Worm (Caenorhabditis elegans) whole organism, mixed stage, embryonic: ENCODE measurements around the gene scav-4.

Experiments
- M03D4.4 ChIP-seq: sonication (generic microtip); optimal IDR thresholded peaks from 2 replicates; lab custom pipeline; 2017; ENCODE audit warnings: mild to moderate bottlenecking, missing genetic modification characterization, missing compliant biosample characterization
- bed-3 ChIP-seq: fragments of 200-800 bp; sonication (Bioruptor generic); optimal IDR thresholded peaks from 3 replicates; lab custom pipeline; 2018; ENCODE audit warnings: mild to moderate bottlenecking, missing genetic modification characterization, moderate library complexity, missing compliant biosample characterization
- ceh-39 ChIP-seq: fragments of 150-350 bp; optimal IDR thresholded peaks from 2 replicates; lab custom pipeline; 2014; ENCODE audit warnings: missing biosample characterization, missing genetic modification characterization
- ceh-43 ChIP-seq: fragments of 200-800 bp; sonication (Bioruptor generic); optimal IDR thresholded peaks from 2 replicates; lab custom pipeline; 2018; ENCODE audit warnings: mild to moderate bottlenecking, missing genetic modification characterization, moderate library complexity, missing compliant biosample characterization
- ces-1 ChIP-seq: fragments of 150-350 bp; optimal IDR thresholded peaks from 2 replicates; lab custom pipeline; 2014; ENCODE audit warnings: missing biosample characterization, missing genetic modification reagents, missing genetic modification characterization
- drap-1 ChIP-seq: fragments of 200-800 bp; sonication (Bioruptor generic); optimal IDR thresholded peaks from 3 replicates; lab custom pipeline; 2018; ENCODE audit warnings: mild to moderate bottlenecking, missing genetic modification characterization, missing compliant biosample characterization
- elt-1 ChIP-seq: sonication (generic microtip); optimal IDR thresholded peaks from 2 replicates; lab custom pipeline; 2017; ENCODE audit warnings: missing genetic modification characterization, mild to moderate bottlenecking, missing compliant biosample characterization, antibody characterized with exemption, moderate library complexity, borderline replicate concordance; ENCODE audit not compliant: insufficient read depth
- elt-3 ChIP-seq: fragments of 150-350 bp; optimal IDR thresholded peaks from 2 replicates; lab custom pipeline; 2014; ENCODE audit warnings: missing biosample characterization, missing genetic modification characterization
- hlh-1 ChIP-seq: fragments of 150-350 bp; optimal IDR thresholded peaks from 2 replicates; lab custom pipeline; 2014; ENCODE audit warnings: missing biosample characterization, missing genetic modification reagents, missing genetic modification characterization
- mep-1 ChIP-seq: fragments of 150-350 bp; optimal IDR thresholded peaks from 2 replicates; lab custom pipeline; 2017; ENCODE audit warnings: missing biosample characterization, missing genetic modification reagents, missing genetic modification characterization, inconsistent platforms
- nhr-12 ChIP-seq: fragments of 150-350 bp; optimal IDR thresholded peaks from 2 replicates; lab custom pipeline; 2014; ENCODE audit warnings: missing biosample characterization, missing genetic modification characterization
- nhr-237 ChIP-seq: fragments of 150-350 bp; optimal IDR thresholded peaks from 2 replicates; lab custom pipeline; 2014; ENCODE audit warnings: missing biosample characterization, missing genetic modification characterization
- nhr-76 ChIP-seq: sonication (generic microtip); optimal IDR thresholded peaks from 2 replicates; lab custom pipeline; 2017; ENCODE audit warnings: missing biosample characterization, missing genetic modification characterization
- snpc-4 ChIP-seq: fragments of 150-350 bp; optimal IDR thresholded peaks from 2 replicates; lab custom pipeline; 2014; ENCODE audit warnings: missing biosample characterization, missing genetic modification characterization
- sptf-1 ChIP-seq: sonication (generic microtip); optimal IDR thresholded peaks from 2 replicates; lab custom pipeline; 2017; ENCODE audit warnings: mild to moderate bottlenecking, missing genetic modification characterization, moderate library complexity, missing compliant biosample characterization
- tbx-8 ChIP-seq: fragments of 200-800 bp; sonication (Bioruptor generic); optimal IDR thresholded peaks from 2 replicates; lab custom pipeline; 2018; ENCODE audit warnings: mild to moderate bottlenecking, missing genetic modification characterization, moderate library complexity, missing compliant biosample characterization
- unc-120 ChIP-seq: sonication (generic microtip); optimal IDR thresholded peaks from 2 replicates; lab custom pipeline; 2017; ENCODE audit warnings: missing genetic modification characterization, missing compliant biosample characterization; ENCODE audit not compliant: poor library complexity, severe bottlenecking

The scav-4 gene

DNA sequence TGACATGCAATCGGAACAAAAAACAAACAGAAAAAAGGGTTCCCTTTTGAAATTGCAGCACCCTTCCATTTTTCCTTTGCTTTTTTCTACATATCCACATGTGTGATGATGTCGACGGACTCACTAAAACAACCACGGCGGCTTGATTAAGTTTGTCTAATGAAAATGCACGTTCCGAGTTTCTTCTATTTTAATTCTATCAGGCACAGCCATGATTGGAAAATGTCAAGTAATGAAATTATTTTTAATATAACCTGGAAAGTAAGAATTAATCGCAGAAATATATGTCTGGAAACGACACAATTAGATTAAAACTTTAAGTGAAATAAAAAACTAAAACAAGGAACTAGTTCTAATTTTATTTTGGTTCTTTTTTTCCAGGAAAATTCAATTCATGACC lies 52.3 kb downstream of the scav-4 start:
- TF ChIP-seq ces-1 (peak; percentile 50), elt-3 (no peak)

DNA sequence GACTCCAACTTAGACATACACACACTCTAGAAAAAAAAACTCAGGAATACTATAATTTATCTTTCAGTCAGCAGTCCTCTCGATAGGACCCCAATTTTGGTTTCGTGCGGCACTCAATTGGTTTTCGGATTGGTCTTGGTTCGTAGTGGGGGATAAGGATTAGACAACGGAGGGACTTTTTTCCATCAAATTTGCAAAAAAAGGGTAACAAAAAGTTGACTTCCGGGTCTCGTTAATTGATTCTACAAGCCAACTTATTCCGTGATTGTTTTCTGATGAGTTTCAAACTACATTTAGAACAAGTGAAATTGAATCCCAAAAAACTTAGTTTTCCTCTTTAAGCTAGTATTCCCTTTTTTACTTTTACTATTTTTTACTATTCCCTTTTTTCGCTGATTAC lies 52.8 kb downstream of the scav-4 start:
- TF ChIP-seq ceh-43 (no peak), elt-1 (tag; lab: Kevin White, UChicago) (no peak), hlh-1 (no peak), drap-1 (GFP tag; lab: Kevin White, UChicago) (no peak), bed-3 (no peak), ceh-39 (no peak), sptf-1 (no peak), M03D4.4 (no peak), snpc-4 (tag; lab: Kevin White, UChicago) (no peak), nhr-237 (no peak), nhr-12 (tag; lab: Kevin White, UChicago) (no peak), nhr-76 (tag; lab: Kevin White, UChicago) (no peak), unc-120 (tag; lab: Kevin White, UChicago) (no peak), tbx-8 (GFP tag; lab: Kevin White, UChicago) (no peak), mep-1 (no peak)
